Worm (Caenorhabditis elegans) whole organism, L4 larva: ENCODE measurements around the gene Y42G9A.3.
A peak's percentile ranks its signal among the peaks of the same experiment; 100 is the strongest.

ENCODE experiments used
- F26F4.8 ChIP-seq: fragments of 200-800 bp; sonication (Bioruptor generic); conservative IDR thresholded peaks from 2 replicates; pipeline ENCODE4 v1.3.6; 2022; ENCODE audit warnings: missing genetic modification characterization, missing compliant biosample characterization
- F44E2.7 ChIP-seq: fragments of 200-800 bp; sonication (Bioruptor generic); IDR thresholded peaks from 2 replicates; pipeline ENCODE4 v2.1.2; 2022; ENCODE audit warnings: missing genetic modification characterization, missing compliant biosample characterization
- F49E8.2 ChIP-seq: sonication (generic microtip); optimal IDR thresholded peaks from 2 replicates; lab custom pipeline; 2016; ENCODE audit warnings: missing compliant biosample characterization, mild to moderate bottlenecking, missing genetic modification characterization, borderline replicate concordance
- R02D3.7 ChIP-seq: fragments of 150-350 bp; sonication (generic microtip); optimal IDR thresholded peaks from 3 replicates; lab custom pipeline; 2014; ENCODE audit warnings: missing biosample characterization, missing genetic modification characterization
- Y5F2A.4 ChIP-seq: fragments of 200-800 bp; sonication (Bioruptor generic); optimal IDR thresholded peaks from 2 replicates; lab custom pipeline; 2018; ENCODE audit warnings: mild to moderate bottlenecking, missing genetic modification characterization, missing compliant biosample characterization
- Y75B8A.6 ChIP-seq: fragments of 200-800 bp; sonication (Bioruptor generic); IDR thresholded peaks from 2 replicates; pipeline ENCODE4 v1.3.6; 2022; ENCODE audit warnings: missing genetic modification reagents, missing genetic modification characterization, missing compliant biosample characterization
- ZK546.5 ChIP-seq, 2 experiments: sonication (generic microtip); optimal IDR thresholded peaks; 2 replicates each; lab custom pipeline; 2017; ENCODE audit warnings: missing biosample characterization in 2 of 2, missing genetic modification characterization in 2 of 2
- ama-1 ChIP-seq: fragments of 150-350 bp; optimal IDR thresholded peaks from 2 replicates; lab custom pipeline; 2014; ENCODE audit warnings: inconsistent platforms, mixed read lengths
- attf-4 ChIP-seq: sonication (generic microtip); optimal IDR thresholded peaks from 3 replicates; lab custom pipeline; 2017; ENCODE audit warnings: missing biosample characterization, missing genetic modification characterization
- ceh-20 ChIP-seq: fragments of 200-800 bp; sonication (Bioruptor generic); IDR thresholded peaks from 2 replicates; pipeline ENCODE4 v1.3.6; 2022; ENCODE audit warnings: missing genetic modification reagents, missing genetic modification characterization, missing compliant biosample characterization
- ceh-32 ChIP-seq: sonication (generic microtip); optimal IDR thresholded peaks from 2 replicates; lab custom pipeline; 2016; ENCODE audit warnings: mild to moderate bottlenecking, missing genetic modification characterization, missing compliant biosample characterization; ENCODE audit not compliant: poor library complexity
- ceh-44 ChIP-seq: fragments of 200-800 bp; sonication (Bioruptor generic); IDR thresholded peaks from 2 replicates; pipeline ENCODE4 v1.3.6; 2022; ENCODE audit warnings: missing genetic modification reagents, missing genetic modification characterization, missing compliant biosample characterization
- ceh-62 ChIP-seq: sonication (generic microtip); optimal IDR thresholded peaks from 2 replicates; lab custom pipeline; 2017; ENCODE audit warnings: missing biosample characterization, missing genetic modification characterization
- ceh-82 ChIP-seq: sonication (generic microtip); optimal IDR thresholded peaks from 2 replicates; lab custom pipeline; 2017; ENCODE audit warnings: missing biosample characterization, missing genetic modification characterization
- ctbp-1 ChIP-seq: fragments of 200-800 bp; sonication (Bioruptor generic); IDR thresholded peaks from 2 replicates; pipeline ENCODE4 v1.3.6; 2022; ENCODE audit warnings: missing genetic modification reagents, missing genetic modification characterization, missing compliant biosample characterization
- daf-12 ChIP-seq: fragments of 150-350 bp; optimal IDR thresholded peaks from 2 replicates; lab custom pipeline; 2014; ENCODE audit warnings: missing biosample characterization, missing genetic modification reagents, missing genetic modification characterization
- duxl-1 ChIP-seq: sonication (generic microtip); optimal IDR thresholded peaks from 2 replicates; lab custom pipeline; 2016; ENCODE audit warnings: mild to moderate bottlenecking, missing genetic modification characterization, moderate library complexity, missing compliant biosample characterization; ENCODE audit not compliant: poor library complexity
- egl-43 ChIP-seq: fragments of 200-800 bp; sonication (Bioruptor generic); IDR thresholded peaks from 2 replicates; pipeline ENCODE4 v1.3.6; 2022; ENCODE audit warnings: missing genetic modification reagents, missing genetic modification characterization, missing compliant biosample characterization
- fos-1 ChIP-seq: fragments of 150-350 bp; optimal IDR thresholded peaks from 2 replicates; lab custom pipeline; 2014; ENCODE audit warnings: missing biosample characterization, missing genetic modification characterization
- hlh-11 ChIP-seq: fragments of 200-800 bp; sonication (Bioruptor generic); optimal IDR thresholded peaks from 2 replicates; lab custom pipeline; 2018; ENCODE audit warnings: mild to moderate bottlenecking, missing genetic modification characterization, missing compliant biosample characterization
- hlh-30 ChIP-seq: sonication (generic microtip); optimal IDR thresholded peaks from 2 replicates; lab custom pipeline; 2017; ENCODE audit warnings: antibody characterized with exemption, mild to moderate bottlenecking, missing genetic modification characterization, missing compliant biosample characterization; ENCODE audit not compliant: insufficient read depth
- hmg-1.1 ChIP-seq: fragments of 200-800 bp; sonication (Bioruptor generic); IDR thresholded peaks from 2 replicates; pipeline ENCODE4 v1.3.6; 2022; ENCODE audit warnings: missing genetic modification reagents, missing genetic modification characterization, missing compliant biosample characterization
- lim-7 ChIP-seq: fragments of 200-800 bp; sonication (Bioruptor generic); IDR thresholded peaks from 2 replicates; pipeline ENCODE4 v1.3.6; 2022; ENCODE audit warnings: missing genetic modification characterization, missing compliant biosample characterization
- lin-13 ChIP-seq: fragments of 150-350 bp; optimal IDR thresholded peaks from 2 replicates; lab custom pipeline; 2014; ENCODE audit warnings: missing biosample characterization, missing genetic modification reagents, missing genetic modification characterization
- lin-29 ChIP-seq: fragments of 200-800 bp; sonication (Bioruptor generic); IDR thresholded peaks from 2 replicates; pipeline ENCODE4 v1.3.6; 2022; ENCODE audit warnings: missing genetic modification reagents, missing genetic modification characterization, missing compliant biosample characterization
- lin-38 ChIP-seq: fragments of 200-800 bp; sonication (Bioruptor generic); IDR thresholded peaks from 2 replicates; pipeline ENCODE4 v1.3.6; 2022; ENCODE audit warnings: missing genetic modification reagents, missing genetic modification characterization, missing compliant biosample characterization
- madf-5 ChIP-seq, 2 experiments: fragments of 200-800 bp; sonication (Bioruptor generic); IDR thresholded peaks; 2 replicates each; pipeline ENCODE4 v1.3.6; 2022; ENCODE audit warnings: missing compliant biosample characterization in 2 of 2, missing genetic modification characterization in 2 of 2
- mdl-1 ChIP-seq, 2 experiments: fragments of 150-350 bp in 1 of 2; sonication (generic microtip) in 1 of 2; optimal IDR thresholded peaks; 2 replicates each; lab custom pipeline; 2014 to 2017; ENCODE audit warnings: missing biosample characterization in 2 of 2, missing genetic modification characterization in 2 of 2
- mep-1 ChIP-seq: fragments of 150-350 bp; sonication (generic microtip); optimal IDR thresholded peaks from 3 replicates; lab custom pipeline; 2014; ENCODE audit warnings: missing biosample characterization, missing genetic modification characterization
- mes-2 ChIP-seq: sonication (generic microtip); optimal IDR thresholded peaks from 2 replicates; lab custom pipeline; 2016; ENCODE audit warnings: missing genotype, mild to moderate bottlenecking, missing genetic modification characterization, missing compliant biosample characterization; ENCODE audit not compliant: poor library complexity, severe bottlenecking
- nhr-10 ChIP-seq: fragments of 150-350 bp; optimal IDR thresholded peaks from 2 replicates; lab custom pipeline; 2014; ENCODE audit warnings: missing biosample characterization, missing genetic modification characterization
- nhr-102 ChIP-seq: sonication (generic microtip); optimal IDR thresholded peaks from 2 replicates; lab custom pipeline; 2016; ENCODE audit warnings: mild to moderate bottlenecking, missing genetic modification characterization, moderate library complexity, missing compliant biosample characterization
- nhr-11 ChIP-seq: fragments of 150-350 bp; optimal IDR thresholded peaks from 2 replicates; lab custom pipeline; 2014; ENCODE audit warnings: missing biosample characterization, missing genetic modification characterization
- nhr-111 ChIP-seq: fragments of 200-800 bp; sonication (Bioruptor generic); optimal IDR thresholded peaks from 2 replicates; lab custom pipeline; 2018; ENCODE audit warnings: mild to moderate bottlenecking, missing genetic modification characterization, missing compliant biosample characterization
- nhr-28 ChIP-seq: fragments of 150-350 bp; optimal IDR thresholded peaks from 2 replicates; lab custom pipeline; 2014; ENCODE audit warnings: missing biosample characterization, missing genetic modification characterization
- nhr-41 ChIP-seq: fragments of 200-800 bp; sonication (Bioruptor generic); IDR thresholded peaks from 2 replicates; pipeline ENCODE4 v1.3.6; 2022; ENCODE audit warnings: missing genetic modification reagents, missing genetic modification characterization, missing compliant biosample characterization
- nhr-77 ChIP-seq: fragments of 150-350 bp; optimal IDR thresholded peaks from 2 replicates; lab custom pipeline; 2014; ENCODE audit warnings: missing biosample characterization, missing genetic modification characterization
- pha-4 ChIP-seq, 2 experiments: fragments of 150-350 bp in 1 of 2; fragments of 200-800 bp in 1 of 2; sonication (Bioruptor generic) in 1 of 2; IDR thresholded peaks in 1 of 2; optimal IDR thresholded peaks in 1 of 2; 2 replicates each; pipeline versions ENCODE4 v1.3.6 to Lab custom; 2014 to 2022; ENCODE audit warnings: missing genetic modification characterization in 2 of 2, missing genetic modification reagents in 2 of 2, missing biosample characterization in 1 of 2, missing compliant biosample characterization in 1 of 2
- php-3 ChIP-seq: fragments of 200-800 bp; sonication (Bioruptor generic); IDR thresholded peaks from 2 replicates; pipeline ENCODE4 v1.3.6; 2022; ENCODE audit warnings: missing genetic modification reagents, missing genetic modification characterization, missing compliant biosample characterization
- pqm-1 ChIP-seq: sonication (generic microtip); optimal IDR thresholded peaks from 2 replicates; lab custom pipeline; 2017; ENCODE audit warnings: missing biosample characterization, missing genetic modification characterization
- sdz-12 ChIP-seq: fragments of 200-800 bp; sonication (Bioruptor generic); optimal IDR thresholded peaks from 2 replicates; lab custom pipeline; 2018; ENCODE audit warnings: mild to moderate bottlenecking, missing genetic modification characterization, missing compliant biosample characterization
- snpc-1.2 ChIP-seq: fragments of 200-800 bp; sonication (Bioruptor generic); IDR thresholded peaks from 2 replicates; pipeline ENCODE4 v1.3.6; 2022; ENCODE audit warnings: missing genetic modification reagents, missing genetic modification characterization, missing compliant biosample characterization
- tra-1 ChIP-seq: fragments of 200-800 bp; sonication (Bioruptor generic); IDR thresholded peaks from 2 replicates; pipeline ENCODE4 v1.3.6; 2022; ENCODE audit warnings: missing genetic modification reagents, missing genetic modification characterization, missing compliant biosample characterization
- unc-130 ChIP-seq: sonication (generic microtip); optimal IDR thresholded peaks from 2 replicates; lab custom pipeline; 2016; ENCODE audit warnings: missing genetic modification reagents, missing genetic modification characterization, missing compliant biosample characterization
- unc-39 ChIP-seq: sonication (generic microtip); optimal IDR thresholded peaks from 2 replicates; lab custom pipeline; 2017; ENCODE audit warnings: missing biosample characterization, missing genetic modification characterization
- zfp-2 ChIP-seq: sonication (generic microtip); optimal IDR thresholded peaks from 2 replicates; lab custom pipeline; 2016; ENCODE audit warnings: mild to moderate bottlenecking, missing genetic modification characterization, missing compliant biosample characterization
- zip-11 ChIP-seq: fragments of 200-800 bp; sonication (Bioruptor generic); IDR thresholded peaks from 2 replicates; pipeline ENCODE4 v1.3.6; 2022; ENCODE audit warnings: missing genetic modification characterization, missing compliant biosample characterization
- zip-2 ChIP-seq: fragments of 150-350 bp; optimal IDR thresholded peaks from 2 replicates; lab custom pipeline; 2014; ENCODE audit warnings: missing biosample characterization, missing genetic modification characterization
- ztf-11 ChIP-seq: fragments of 150-350 bp; optimal IDR thresholded peaks from 2 replicates; lab custom pipeline; 2014; ENCODE audit warnings: missing biosample characterization, missing genetic modification characterization

Y42G9A.3 gene

DNA sequence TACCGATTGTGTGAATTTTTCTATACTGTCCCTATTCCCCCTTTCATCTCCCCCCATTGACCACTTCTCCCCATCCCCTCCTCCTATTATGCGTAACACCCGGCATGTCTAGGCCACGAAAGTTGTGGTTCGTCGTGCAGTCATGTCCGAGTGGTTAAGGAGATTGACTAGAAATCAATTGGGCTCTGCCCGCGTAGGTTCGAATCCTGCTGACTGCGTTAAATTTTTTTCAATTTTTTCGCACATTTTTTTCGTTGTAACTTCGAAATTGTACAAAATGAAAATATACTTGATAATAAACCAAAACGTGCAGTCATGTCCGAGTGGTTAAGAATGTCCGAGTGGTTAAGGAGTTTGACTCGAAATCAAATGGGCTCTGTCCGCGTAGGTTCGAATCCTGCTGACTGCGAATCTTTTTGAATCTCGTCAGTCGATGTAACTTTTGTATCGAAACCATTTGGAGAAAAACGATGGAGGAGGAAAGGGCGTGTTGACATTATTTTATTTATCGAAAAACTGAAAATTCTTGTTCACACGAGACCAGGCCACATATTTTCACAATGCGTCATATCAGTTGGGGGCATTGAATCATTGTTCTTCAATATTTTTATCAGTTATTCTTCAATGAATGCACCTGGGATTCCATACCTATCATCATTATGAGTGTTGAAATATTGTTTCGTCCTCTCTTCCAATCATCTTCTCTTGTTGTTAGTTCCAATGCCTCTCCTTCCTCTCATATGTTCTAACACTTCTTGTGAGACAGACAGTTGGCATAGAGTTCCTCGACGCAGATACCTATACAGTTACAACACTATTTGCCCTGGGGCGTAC lies 12.8 kb downstream of the Y42G9A.3 start, which contains the start of gene nfm-1 (continued):
- TF ChIP-seq php-3 (GFP tag; lab: Robert Waterston, UW) = peak; percentile 73
- TF ChIP-seq lim-7 (GFP tag; lab: Robert Waterston, UW) = peak; percentile 84
- TF ChIP-seq nhr-102 = peak; percentile 61
- TF ChIP-seq nhr-41 (GFP tag; lab: Robert Waterston, UW) = peak; percentile 28; the same call in 1 of the 2 replicates
- TF ChIP-seq hlh-11 (tag; lab: Kevin White, UChicago) = peak; percentile 79
- TF ChIP-seq ZK546.5 (tag; optimal IDR thresholded peaks at IDR 0.05; lab: Kevin White, UChicago) = no peak
- TF ChIP-seq nhr-10 (tag; lab: Kevin White, UChicago) = peak; percentile 16
- no peak for TF ChIP-seq zip-2 (tag; lab: Kevin White, UChicago)
- peak; percentile 70 for TF ChIP-seq nhr-111 (GFP tag; lab: Kevin White, UChicago)
- no peak for TF ChIP-seq R02D3.7 (tag; lab: Kevin White, UChicago)
- TF ChIP-seq ceh-82 (tag; lab: Kevin White, UChicago) = no peak
- TF ChIP-seq hlh-30 (tag; lab: Kevin White, UChicago) = peak; percentile 36
- peak; percentile 44 for TF ChIP-seq nhr-11 (tag; lab: Kevin White, UChicago)
- 0 out of 2 replicates have a peak, but pooled peaks have one; percentile 41 for TF ChIP-seq F44E2.7 (GFP tag; lab: Robert Waterston, UW)
- peak; percentile 84 for TF ChIP-seq mes-2
- peak; percentile 72; the same call in 1 of the 2 replicates for TF ChIP-seq pha-4 (GFP tag; IDR thresholded peaks at IDR 0.05; lab: Robert Waterston, UW)
- no peak for TF ChIP-seq pha-4 (tag; optimal IDR thresholded peaks at IDR 0.05; lab: Kevin White, UChicago)
- peak; percentile 2 to 77; a peak in 1 of 4 replicates for TF ChIP-seq madf-5 (GFP tag; IDR thresholded peaks at IDR 0.05; lab: Robert Waterston, UW)
- TF ChIP-seq nhr-28 (tag; lab: Kevin White, UChicago) = peak; percentile 83
- TF ChIP-seq ceh-20 (GFP tag; lab: Robert Waterston, UW) = peak; percentile 14; the same call in 1 of the 2 replicates
- TF ChIP-seq F26F4.8 = peak; percentile 88
- TF ChIP-seq snpc-1.2 = peak; percentile 79
- TF ChIP-seq zfp-2 (tag; lab: Kevin White, UChicago) = peak; percentile 12
- no peak for TF ChIP-seq unc-39 (tag; lab: Kevin White, UChicago)
- peak; percentile 75 for TF ChIP-seq nhr-77 (tag; lab: Kevin White, UChicago)
- no peak for TF ChIP-seq attf-4 (tag; lab: Kevin White, UChicago)
- TF ChIP-seq zip-11 (GFP tag; lab: Robert Waterston, UW) = peak; percentile 70; the same call in 1 of the 2 replicates
- TF ChIP-seq unc-130 (GFP tag; lab: Kevin White, UChicago) = peak; percentile 21
- peak; percentile 93 for TF ChIP-seq egl-43 (GFP tag; lab: Robert Waterston, UW)
- peak; percentile 84 for TF ChIP-seq tra-1 (GFP tag; lab: Robert Waterston, UW)
- TF ChIP-seq lin-29 (GFP tag; lab: Robert Waterston, UW) = no peak
- peak in 1 of 2 experiments; percentile 44 for TF ChIP-seq mdl-1 (tag; optimal IDR thresholded peaks at IDR 0.05; lab: Kevin White, UChicago)
- no peak for TF ChIP-seq daf-12
- TF ChIP-seq duxl-1 = peak; percentile 24
- no peak for TF ChIP-seq ceh-32 (tag; lab: Kevin White, UChicago)
- no peak for TF ChIP-seq ceh-62 (tag; lab: Kevin White, UChicago)
- peak; percentile 76 for TF ChIP-seq lin-38 (GFP tag; lab: Robert Waterston, UW)
- TF ChIP-seq sdz-12 (GFP tag; lab: Kevin White, UChicago) = peak; percentile 65
- TF ChIP-seq mep-1 (tag; lab: Kevin White, UChicago) = peak; percentile 63
- peak; percentile 54 for TF ChIP-seq lin-13 (GFP tag; lab: Kevin White, UChicago)
- no peak for TF ChIP-seq ama-1 (lab: Kevin White, UChicago)
- no peak for TF ChIP-seq ztf-11 (tag; lab: Kevin White, UChicago)
- peak; percentile 82 for TF ChIP-seq ctbp-1
- TF ChIP-seq F49E8.2 (tag; lab: Kevin White, UChicago) = peak; percentile 39
- TF ChIP-seq fos-1 (tag; lab: Kevin White, UChicago) = no peak
- peak; percentile 86 for TF ChIP-seq hmg-1.1 (GFP tag; lab: Robert Waterston, UW)
- TF ChIP-seq ceh-44 (GFP tag; lab: Robert Waterston, UW) = peak; percentile 80; the same call in 1 of the 2 replicates
- TF ChIP-seq Y75B8A.6 (GFP tag; lab: Robert Waterston, UW) = no peak
- TF ChIP-seq pqm-1 (tag; lab: Kevin White, UChicago) = peak; percentile 85
- peak; percentile 32 for TF ChIP-seq Y5F2A.4 (GFP tag; lab: Kevin White, UChicago)
